Worm (Caenorhabditis elegans): Measurements from ENCODE around the gene jnk-1.

DNA sequence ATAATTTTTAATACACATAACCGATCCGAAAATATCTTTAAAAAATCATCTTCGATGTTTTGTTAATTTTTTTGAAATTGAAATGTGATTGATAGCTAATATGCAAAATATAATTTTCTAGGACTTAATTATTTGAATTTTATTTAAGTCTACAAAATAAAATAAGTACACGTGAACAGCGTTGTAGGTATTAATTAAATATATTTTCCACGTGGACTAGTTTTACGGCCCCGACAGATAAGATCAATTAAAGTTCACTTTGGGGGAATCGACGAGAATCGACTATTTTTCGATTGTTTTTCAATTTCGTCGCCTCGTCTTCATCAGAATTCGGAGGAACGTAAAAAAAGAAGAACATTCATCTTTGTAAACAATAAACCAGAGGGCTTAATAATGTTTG lies 41.8 kb downstream of the jnk-1 start, which contains the start of gene C25A8.5:
- TF ChIP-seq aly-2 (tag; optimal IDR thresholded peaks at IDR 0.05) (no peak), unc-39 (tag; optimal IDR thresholded peaks at IDR 0.05) (no peak), ama-1 (optimal IDR thresholded peaks at IDR 0.05) (no peak), lin-39 (tag; optimal IDR thresholded peaks at IDR 0.05) (no peak), C34F6.9 (tag; optimal IDR thresholded peaks at IDR 0.05) (no peak), lsy-2 (tag; optimal IDR thresholded peaks at IDR 0.05) (no peak), fos-1 (tag; optimal IDR thresholded peaks at IDR 0.05) (no peak), egl-27 (tag; optimal IDR thresholded peaks at IDR 0.05) (no peak), nhr-25 (tag; optimal IDR thresholded peaks at IDR 0.05) (no peak), F13H6.1 (tag; optimal IDR thresholded peaks at IDR 0.05) (no peak), alr-1 (tag; optimal IDR thresholded peaks at IDR 0.05) (no peak), zag-1 (tag; optimal IDR thresholded peaks at IDR 0.05) (no peak), lin-13 (GFP tag; optimal IDR thresholded peaks at IDR 0.05) (no peak)
